Fruit fly (Drosophila melanogaster) whole organism, embryonic: ENCODE measurements around the gene CheB98a.

Experiments used
- CG10147 ChIP-seq: fragments of 200-800 bp; sonication (Bioruptor generic); optimal IDR thresholded peaks from 2 replicates; lab custom pipeline; 2019; ENCODE audit warnings: missing biosample characterization, mild to moderate bottlenecking, missing genetic modification characterization, moderate library complexity
- CG10979 ChIP-seq: fragments of 200-800 bp; sonication (Bioruptor generic); optimal IDR thresholded peaks from 2 replicates; lab custom pipeline; 2018; ENCODE audit warnings: missing biosample characterization, mild to moderate bottlenecking, missing genetic modification characterization, moderate library complexity
- CG11695 ChIP-seq: fragments of 200-800 bp; sonication (Bioruptor generic); IDR thresholded peaks from 3 replicates; pipeline ENCODE4 v1.3.6; 2022; ENCODE audit warnings: missing biosample characterization, missing genetic modification characterization
- CG12219 ChIP-seq: fragments of 200-800 bp; sonication (Bioruptor generic); optimal IDR thresholded peaks from 3 replicates; lab custom pipeline; 2018; ENCODE audit warnings: missing biosample characterization, mild to moderate bottlenecking, missing genetic modification characterization
- CG12769 ChIP-seq: fragments of 200-800 bp; sonication (Bioruptor generic); optimal IDR thresholded peaks from 2 replicates; lab custom pipeline; 2019; ENCODE audit warnings: missing biosample characterization, mild to moderate bottlenecking, missing genetic modification characterization, moderate library complexity
- CG13894 ChIP-seq: fragments of 200-800 bp; sonication (Bioruptor generic); optimal IDR thresholded peaks from 3 replicates; lab custom pipeline; 2018; ENCODE audit warnings: missing biosample characterization, mild to moderate bottlenecking, missing genetic modification characterization, moderate library complexity
- CG1647 ChIP-seq: fragments of 200-800 bp; sonication (Bioruptor generic); optimal IDR thresholded peaks from 3 replicates; lab custom pipeline; 2016; ENCODE audit warnings: missing biosample characterization, missing genetic modification characterization
- CG17568 ChIP-seq: fragments of 200-800 bp; sonication (Bioruptor generic); optimal IDR thresholded peaks from 2 replicates; lab custom pipeline; 2018; ENCODE audit warnings: missing biosample characterization, mild to moderate bottlenecking, missing genetic modification characterization, moderate library complexity
- CG34376 ChIP-seq: fragments of 200-800 bp; sonication (Bioruptor generic); optimal IDR thresholded peaks from 2 replicates; lab custom pipeline; 2018; ENCODE audit warnings: missing biosample characterization, mild to moderate bottlenecking, missing genetic modification characterization
- CG3847 ChIP-seq: fragments of 200-800 bp; sonication (Bioruptor generic); IDR thresholded peaks from 2 replicates; pipeline ENCODE4 v1.3.6; 2022; ENCODE audit warnings: missing biosample characterization, missing genetic modification characterization
- CG4707 ChIP-seq: fragments of 200-800 bp; sonication (Bioruptor generic); optimal IDR thresholded peaks from 2 replicates; lab custom pipeline; 2018; ENCODE audit warnings: missing biosample characterization, mild to moderate bottlenecking, missing genetic modification characterization, moderate library complexity
- CG5245 ChIP-seq: fragments of 200-800 bp; sonication (Bioruptor generic); optimal IDR thresholded peaks from 3 replicates; lab custom pipeline; 2016; ENCODE audit warnings: missing biosample characterization, missing genetic modification characterization
- CG6254 ChIP-seq: fragments of 200-800 bp; sonication (Bioruptor generic); optimal IDR thresholded peaks from 3 replicates; lab custom pipeline; 2017; ENCODE audit warnings: mild to moderate bottlenecking, missing biosample characterization, missing genetic modification reagents, missing genetic modification characterization
- CG6791 ChIP-seq: fragments of 200-800 bp; sonication (Bioruptor generic); IDR thresholded peaks from 3 replicates; pipeline ENCODE4 v1.3.6; 2022; ENCODE audit warnings: missing biosample characterization, missing genetic modification characterization; ENCODE audit not compliant: partially characterized antibody
- CG8388 ChIP-seq: fragments of 200-800 bp; sonication (Bioruptor generic); optimal IDR thresholded peaks from 2 replicates; lab custom pipeline; 2019; ENCODE audit warnings: missing biosample characterization, mild to moderate bottlenecking, missing genetic modification characterization, moderate library complexity
- Dbx ChIP-seq: fragments of 200-800 bp; sonication (Bioruptor generic); IDR thresholded peaks from 3 replicates; pipeline ENCODE4 v1.3.6; 2022; ENCODE audit warnings: missing biosample characterization, missing genetic modification characterization
- Deaf1 ChIP-seq: fragments of 200-800 bp; optimal IDR thresholded peaks from 3 replicates; lab custom pipeline; 2019; ENCODE audit warnings: missing biosample characterization, mild to moderate bottlenecking, missing genetic modification characterization, moderate library complexity
- Fer1 ChIP-seq: fragments of 200-800 bp; sonication (Bioruptor generic); optimal IDR thresholded peaks from 2 replicates; lab custom pipeline; 2017; ENCODE audit warnings: missing biosample characterization, mild to moderate bottlenecking, missing genetic modification characterization
- HHEX ChIP-seq: fragments of 200-800 bp; sonication (Bioruptor generic); optimal IDR thresholded peaks from 3 replicates; lab custom pipeline; 2017; ENCODE audit warnings: missing biosample characterization, mild to moderate bottlenecking, missing genetic modification characterization, missing genetic modification reagents
- HLH4C ChIP-seq: fragments of 200-800 bp; sonication (Bioruptor generic); IDR thresholded peaks from 3 replicates; pipeline ENCODE4 v1.3.6; 2022; ENCODE audit warnings: missing biosample characterization, missing genetic modification characterization; ENCODE audit not compliant: partially characterized antibody
- Hmx ChIP-seq: fragments of 200-800 bp; sonication (Bioruptor generic); optimal IDR thresholded peaks from 2 replicates; lab custom pipeline; 2016; ENCODE audit warnings: missing biosample characterization, missing genetic modification characterization
- MTF-1 ChIP-seq: fragments of 200-800 bp; sonication (Bioruptor generic); optimal IDR thresholded peaks from 2 replicates; lab custom pipeline; 2018; ENCODE audit warnings: missing biosample characterization, mild to moderate bottlenecking, missing genetic modification characterization, borderline replicate concordance
- Mrtf ChIP-seq: fragments of 200-800 bp; sonication (Bioruptor generic); IDR thresholded peaks from 3 replicates; pipeline ENCODE4 v1.3.6; 2022; ENCODE audit warnings: missing biosample characterization, missing genetic modification characterization
- Neu2 ChIP-seq: fragments of 200-800 bp; sonication (Bioruptor generic); optimal IDR thresholded peaks from 3 replicates; lab custom pipeline; 2016; ENCODE audit warnings: missing biosample characterization, missing genetic modification characterization, borderline replicate concordance
- Sox102F ChIP-seq: fragments of 200-800 bp; sonication (Bioruptor generic); optimal IDR thresholded peaks from 2 replicates; lab custom pipeline; 2018; ENCODE audit warnings: missing biosample characterization, mild to moderate bottlenecking, missing genetic modification characterization, moderate library complexity
- Trl ChIP-seq, 3 experiments: fragments of >200 bp in 2 of 3; fragments of 200-800 bp in 1 of 3; sonication (Bioruptor generic) in 1 of 3; optimal IDR thresholded peaks; 2 replicates in 1 of 3; 3 replicates in 2 of 3; lab custom pipeline; 2016 to 2017; ENCODE audit warnings: missing biosample characterization in 1 of 3, missing genetic modification characterization in 1 of 3
- Usf ChIP-seq: fragments of 200-800 bp; sonication (Bioruptor generic); optimal IDR thresholded peaks from 2 replicates; lab custom pipeline; 2017; ENCODE audit warnings: missing genotype, missing biosample characterization, missing genetic modification characterization
- Xbp1 ChIP-seq: fragments of 200-800 bp; sonication (Bioruptor generic); optimal IDR thresholded peaks from 3 replicates; lab custom pipeline; 2016; ENCODE audit warnings: missing biosample characterization, mild to moderate bottlenecking, missing genetic modification characterization
- bowl ChIP-seq: fragments of 200-800 bp; sonication (Bioruptor generic); IDR thresholded peaks from 2 replicates; pipeline ENCODE4 v1.3.6; 2022; ENCODE audit warnings: missing biosample characterization, missing genetic modification characterization
- crol ChIP-seq: fragments of 200-800 bp; sonication (Bioruptor generic); IDR thresholded peaks from 2 replicates; pipeline ENCODE4 v1.3.6; 2022; ENCODE audit warnings: missing biosample characterization, missing genetic modification characterization
- dysf ChIP-seq: fragments of 200-800 bp; sonication (Bioruptor generic); IDR thresholded peaks from 3 replicates; pipeline ENCODE4 v1.3.6; 2022; ENCODE audit warnings: missing biosample characterization, missing genetic modification characterization
- hkb ChIP-seq, 2 experiments: fragments of 200-800 bp in 1 of 2; fragments of >200 bp in 1 of 2; sonication (Bioruptor generic) in 1 of 2; IDR thresholded peaks in 1 of 2; optimal IDR thresholded peaks in 1 of 2; 2 replicates each; pipeline versions ENCODE4 v1.3.6 to Lab custom; 2017 to 2022; ENCODE audit warnings: missing biosample characterization in 1 of 2, missing genetic modification characterization in 1 of 2
- inv ChIP-seq: fragments of 200-800 bp; sonication (Bioruptor generic); IDR thresholded peaks from 2 replicates; pipeline ENCODE4 v1.3.6; 2022; ENCODE audit warnings: missing biosample characterization, missing genetic modification characterization; ENCODE audit not compliant: partially characterized antibody
- ken ChIP-seq: fragments of 200-800 bp; sonication (Bioruptor generic); IDR thresholded peaks from 3 replicates; pipeline ENCODE4 v1.3.6; 2022; ENCODE audit warnings: missing biosample characterization, missing genetic modification characterization
- lov ChIP-seq, 2 experiments: fragments of 200-800 bp in 1 of 2; fragments of >200 bp in 1 of 2; sonication (Bioruptor generic) in 1 of 2; IDR thresholded peaks in 1 of 2; optimal IDR thresholded peaks in 1 of 2; 2 replicates in 1 of 2; 3 replicates in 1 of 2; pipeline versions ENCODE4 v1.3.6 to Lab custom; 2017 to 2022; ENCODE audit warnings: missing biosample characterization in 1 of 2, missing genetic modification characterization in 1 of 2
- mam ChIP-seq: fragments of 200-800 bp; sonication (Bioruptor generic); optimal IDR thresholded peaks from 3 replicates; lab custom pipeline; 2016; ENCODE audit warnings: missing biosample characterization, missing genetic modification characterization
- mirr ChIP-seq: fragments of 200-800 bp; sonication (Bioruptor generic); optimal IDR thresholded peaks from 3 replicates; lab custom pipeline; 2018; ENCODE audit warnings: missing biosample characterization, mild to moderate bottlenecking, missing genetic modification characterization
- pan ChIP-seq, 4 experiments: fragments of >200 bp in 3 of 4; fragments of 200-800 bp in 1 of 4; sonication (Bioruptor generic) in 1 of 4; optimal IDR thresholded peaks in 3 of 4; IDR thresholded peaks in 1 of 4; 2 replicates each; pipeline versions ENCODE4 v1.3.6 to Lab custom; 2017 to 2022; ENCODE audit warnings: missing biosample characterization in 2 of 4, missing genetic modification characterization in 2 of 4, mixed read lengths in 1 of 4
- row ChIP-seq: fragments of 200-800 bp; sonication (Bioruptor generic); IDR thresholded peaks from 3 replicates; pipeline ENCODE4 v1.3.6; 2022; ENCODE audit warnings: missing biosample characterization, missing genetic modification characterization
- sens-2 ChIP-seq: fragments of 200-800 bp; sonication (Bioruptor generic); IDR thresholded peaks from 2 replicates; pipeline ENCODE4 v1.3.6; 2022; ENCODE audit warnings: missing biosample characterization, missing genetic modification characterization
- sna ChIP-seq: fragments of 200-800 bp; sonication (Bioruptor generic); IDR thresholded peaks from 2 replicates; pipeline ENCODE4 v1.3.6; 2022; ENCODE audit warnings: missing biosample characterization, missing genetic modification characterization; ENCODE audit not compliant: partially characterized antibody
- so ChIP-seq: fragments of 200-800 bp; sonication (Bioruptor generic); IDR thresholded peaks from 3 replicates; pipeline ENCODE4 v1.3.6; 2022; ENCODE audit warnings: missing biosample characterization, missing genetic modification characterization
- tx ChIP-seq: fragments of 200-800 bp; sonication (Bioruptor generic); optimal IDR thresholded peaks from 2 replicates; lab custom pipeline; 2016; ENCODE audit warnings: missing biosample characterization, missing genetic modification characterization
- zen ChIP-seq: fragments of 200-800 bp; sonication (Bioruptor generic); optimal IDR thresholded peaks from 3 replicates; lab custom pipeline; 2018; ENCODE audit warnings: missing biosample characterization, mild to moderate bottlenecking, missing genetic modification characterization, moderate library complexity
- zen2 ChIP-seq: fragments of 200-800 bp; sonication (Bioruptor generic); IDR thresholded peaks from 3 replicates; pipeline ENCODE4 v1.3.6; 2022; ENCODE audit warnings: missing biosample characterization, missing genetic modification characterization; ENCODE audit not compliant: partially characterized antibody

CheB98a gene

dm6 chr3R:28830746-28831145, 24.2 kb downstream of the CheB98a start (continued):
- TF ChIP-seq so (GFP tag; lab: Robert Waterston, UW) (no peak), CG5245 (GFP tag; lab: Kevin White, UChicago) (no peak), CG10147 (GFP tag; lab: Kevin White, UChicago) (peak; percentile 2), Hmx (GFP tag; lab: Kevin White, UChicago) (no peak), CG10979 (tag; lab: Kevin White, UChicago) (no peak), CG12219 (GFP tag; lab: Kevin White, UChicago) (no peak), pan (optimal IDR thresholded peaks at IDR 0.05; lab: Kevin White, UChicago) (no peak), pan (GFP tag; optimal IDR thresholded peaks at IDR 0.05 in 1 of 2, IDR thresholded peaks at IDR 0.05 in 1 of 2) (peak in 1 of 2 experiments; percentile 14), CG8388 (GFP tag; lab: Kevin White, UChicago) (no peak), Sox102F (peak; percentile 43), Xbp1 (GFP tag; lab: Kevin White, UChicago) (no peak), Usf (GFP tag; lab: Kevin White, UChicago) (no peak), MTF-1 (GFP tag; lab: Kevin White, UChicago) (no peak), CG6254 (GFP tag; lab: Kevin White, UChicago) (no peak), CG17568 (no peak), Neu2 (GFP tag; lab: Kevin White, UChicago) (no peak), hkb (optimal IDR thresholded peaks at IDR 0.05; lab: Kevin White, UChicago) (no peak), hkb (GFP tag; IDR thresholded peaks at IDR 0.05; lab: Robert Waterston, UW) (0 out of 2 replicates have a peak, but pooled peaks have one; percentile 27)

dm6 chr3R:28831172-28831571, 24.7 kb downstream of the CheB98a start:
- peak; percentile 42 for TF ChIP-seq CG4707 (GFP tag; lab: Kevin White, UChicago)
- peak; percentile 51 for TF ChIP-seq row (GFP tag; lab: Robert Waterston, UW)
- peak; percentile 20; the same call in 1 of the 3 replicates for TF ChIP-seq CG11695 (GFP tag; lab: Robert Waterston, UW)
- peak; percentile 85 for TF ChIP-seq CG34376
- no peak for TF ChIP-seq zen (tag; lab: Kevin White, UChicago)
- TF ChIP-seq HLH4C, result peak; percentile 29; the same call in 1 of the 3 replicates
- peak; percentile 11; the same call in 1 of the 2 replicates for TF ChIP-seq crol
- no peak for TF ChIP-seq lov (optimal IDR thresholded peaks at IDR 0.05; lab: Kevin White, UChicago)
- 0 out of 3 replicates have a peak, but pooled peaks have one; percentile 16 for TF ChIP-seq lov (GFP tag; IDR thresholded peaks at IDR 0.05; lab: Robert Waterston, UW)
- TF ChIP-seq mam, result peak; percentile 4
- TF ChIP-seq Deaf1 (tag; lab: Kevin White, UChicago), result peak; percentile 49
- peak; percentile 26 for TF ChIP-seq CG12769 (tag; lab: Kevin White, UChicago)
- peak; percentile 27 for TF ChIP-seq CG13894 (tag; lab: Kevin White, UChicago)
- 0 out of 3 replicates have a peak, but pooled peaks have one; percentile 49 for TF ChIP-seq Dbx (GFP tag; lab: Robert Waterston, UW)
- 0 out of 3 replicates have a peak, but pooled peaks have one; percentile 5 for TF ChIP-seq Mrtf
- peak; percentile 43; the same call in 1 of the 3 replicates for TF ChIP-seq dysf (GFP tag; lab: Robert Waterston, UW)
- peak; percentile 1 for TF ChIP-seq HHEX (GFP tag; lab: Kevin White, UChicago)
- TF ChIP-seq ken (GFP tag; lab: Robert Waterston, UW), result no peak
- TF ChIP-seq sna (GFP tag; lab: Robert Waterston, UW), result no peak
- TF ChIP-seq sens-2 (GFP tag; lab: Robert Waterston, UW), result peak; percentile 40; the same call in 1 of the 2 replicates
- TF ChIP-seq mirr (GFP tag; lab: Kevin White, UChicago), result peak; percentile 86
- 0 out of 3 replicates have a peak, but pooled peaks have one; percentile 23 for TF ChIP-seq zen2 (GFP tag; lab: Robert Waterston, UW)
- peak; percentile 28 for TF ChIP-seq Fer1 (GFP tag; lab: Kevin White, UChicago)
- TF ChIP-seq Trl (optimal IDR thresholded peaks at IDR 0.05; lab: Kevin White, UChicago), result peak in 1 of 2 experiments; percentile 67
- TF ChIP-seq Trl (GFP tag; optimal IDR thresholded peaks at IDR 0.05; lab: Kevin White, UChicago), result no peak
- 0 out of 2 replicates have a peak, but pooled peaks have one; percentile 15 for TF ChIP-seq inv (GFP tag; lab: Robert Waterston, UW)
- TF ChIP-seq CG6791, result 0 out of 3 replicates have a peak, but pooled peaks have one; percentile 4
- TF ChIP-seq CG1647, result peak; percentile 50
- TF ChIP-seq CG3847 (GFP tag; lab: Robert Waterston, UW), result 0 out of 2 replicates have a peak, but pooled peaks have one; percentile 4
- peak; percentile 39; the same call in 1 of the 2 replicates for TF ChIP-seq bowl (GFP tag; lab: Robert Waterston, UW)
- TF ChIP-seq tx (GFP tag; lab: Kevin White, UChicago), result no peak
